Worm (Caenorhabditis elegans) whole organism, L4 larva: ENCODE results near the gene nos-1.

Experiments
- D1046.2 ChIP-seq: fragments of 200-800 bp; sonication (Bioruptor generic); IDR thresholded peaks from 2 replicates; pipeline ENCODE4 v1.3.6; 2022; ENCODE audit warnings: missing genetic modification characterization, missing compliant biosample characterization
- F37D6.2 ChIP-seq: sonication (generic microtip); optimal IDR thresholded peaks from 2 replicates; lab custom pipeline; 2016; ENCODE audit warnings: mild to moderate bottlenecking, missing genetic modification characterization, missing compliant biosample characterization
- F49E8.2 ChIP-seq: sonication (generic microtip); optimal IDR thresholded peaks from 2 replicates; lab custom pipeline; 2016; ENCODE audit warnings: missing compliant biosample characterization, mild to moderate bottlenecking, missing genetic modification characterization, borderline replicate concordance
- R02D3.7 ChIP-seq: fragments of 150-350 bp; sonication (generic microtip); optimal IDR thresholded peaks from 3 replicates; lab custom pipeline; 2014; ENCODE audit warnings: missing biosample characterization, missing genetic modification characterization
- Y5F2A.4 ChIP-seq: fragments of 200-800 bp; sonication (Bioruptor generic); optimal IDR thresholded peaks from 2 replicates; lab custom pipeline; 2018; ENCODE audit warnings: mild to moderate bottlenecking, missing genetic modification characterization, missing compliant biosample characterization
- Y75B8A.6 ChIP-seq: fragments of 200-800 bp; sonication (Bioruptor generic); IDR thresholded peaks from 2 replicates; pipeline ENCODE4 v1.3.6; 2022; ENCODE audit warnings: missing genetic modification reagents, missing genetic modification characterization, missing compliant biosample characterization
- aly-2 ChIP-seq: sonication (generic microtip); optimal IDR thresholded peaks from 2 replicates; lab custom pipeline; 2018; ENCODE audit warnings: missing biosample characterization, missing genetic modification characterization
- arid-1 ChIP-seq: fragments of 200-800 bp; sonication (Bioruptor generic); conservative IDR thresholded peaks from 2 replicates; pipeline ENCODE4 v1.3.6; 2022; ENCODE audit warnings: missing genetic modification reagents, missing genetic modification characterization, missing compliant biosample characterization
- attf-4 ChIP-seq: sonication (generic microtip); optimal IDR thresholded peaks from 3 replicates; lab custom pipeline; 2017; ENCODE audit warnings: missing biosample characterization, missing genetic modification characterization
- ceh-28 ChIP-seq: fragments of 150-350 bp; optimal IDR thresholded peaks from 2 replicates; lab custom pipeline; 2014; ENCODE audit warnings: missing biosample characterization, missing genetic modification reagents, missing genetic modification characterization
- ceh-44 ChIP-seq: fragments of 200-800 bp; sonication (Bioruptor generic); IDR thresholded peaks from 2 replicates; pipeline ENCODE4 v1.3.6; 2022; ENCODE audit warnings: missing genetic modification reagents, missing genetic modification characterization, missing compliant biosample characterization
- ceh-82 ChIP-seq: sonication (generic microtip); optimal IDR thresholded peaks from 2 replicates; lab custom pipeline; 2017; ENCODE audit warnings: missing biosample characterization, missing genetic modification characterization
- ces-1 ChIP-seq: fragments of 150-350 bp; sonication (generic microtip); optimal IDR thresholded peaks from 4 replicates; lab custom pipeline; 2014; ENCODE audit warnings: missing biosample characterization, missing genetic modification reagents, missing genetic modification characterization
- cey-2 ChIP-seq: sonication (generic microtip); optimal IDR thresholded peaks from 3 replicates; lab custom pipeline; 2017; ENCODE audit warnings: missing genetic modification characterization, mild to moderate bottlenecking, missing compliant biosample characterization, antibody characterized with exemption, borderline replicate concordance; ENCODE audit not compliant: insufficient read depth
- ctbp-1 ChIP-seq: fragments of 200-800 bp; sonication (Bioruptor generic); IDR thresholded peaks from 2 replicates; pipeline ENCODE4 v1.3.6; 2022; ENCODE audit warnings: missing genetic modification reagents, missing genetic modification characterization, missing compliant biosample characterization
- daf-16 ChIP-seq, 3 experiments: sonication (generic microtip); optimal IDR thresholded peaks; 2 replicates each; lab custom pipeline; 2016 to 2017; ENCODE audit warnings: missing genetic modification characterization in 3 of 3, missing genetic modification reagents in 3 of 3, mild to moderate bottlenecking in 2 of 3, missing compliant biosample characterization in 2 of 3, missing biosample characterization in 1 of 3, moderate library complexity in 1 of 3
- daf-19 ChIP-seq: fragments of 200-800 bp; sonication (Bioruptor generic); conservative IDR thresholded peaks from 2 replicates; pipeline ENCODE4 v1.3.6; 2022; ENCODE audit warnings: missing genetic modification characterization, missing compliant biosample characterization
- dpl-1 ChIP-seq: fragments of 150-350 bp; optimal IDR thresholded peaks from 2 replicates; lab custom pipeline; 2014; ENCODE audit warnings: missing biosample characterization, missing genetic modification reagents, missing genetic modification characterization
- duxl-1 ChIP-seq: sonication (generic microtip); optimal IDR thresholded peaks from 2 replicates; lab custom pipeline; 2016; ENCODE audit warnings: mild to moderate bottlenecking, missing genetic modification characterization, moderate library complexity, missing compliant biosample characterization; ENCODE audit not compliant: poor library complexity
- dve-1 ChIP-seq: sonication (generic microtip); optimal IDR thresholded peaks from 2 replicates; lab custom pipeline; 2017; ENCODE audit warnings: antibody characterized with exemption, mild to moderate bottlenecking, missing genetic modification characterization, missing compliant biosample characterization; ENCODE audit not compliant: insufficient read depth
- egl-43 ChIP-seq: fragments of 200-800 bp; sonication (Bioruptor generic); IDR thresholded peaks from 2 replicates; pipeline ENCODE4 v1.3.6; 2022; ENCODE audit warnings: missing genetic modification reagents, missing genetic modification characterization, missing compliant biosample characterization
- hif-1 ChIP-seq, 2 experiments: sonication (generic microtip); optimal IDR thresholded peaks; 2 replicates each; lab custom pipeline; 2016 to 2017; ENCODE audit warnings: missing compliant biosample characterization in 2 of 2, missing genetic modification characterization in 2 of 2, missing genetic modification reagents in 2 of 2, missing genotype in 2 of 2, mild to moderate bottlenecking in 1 of 2
- hlh-11 ChIP-seq: fragments of 200-800 bp; sonication (Bioruptor generic); optimal IDR thresholded peaks from 2 replicates; lab custom pipeline; 2018; ENCODE audit warnings: mild to moderate bottlenecking, missing genetic modification characterization, missing compliant biosample characterization
- hlh-30 ChIP-seq: sonication (generic microtip); optimal IDR thresholded peaks from 2 replicates; lab custom pipeline; 2017; ENCODE audit warnings: antibody characterized with exemption, mild to moderate bottlenecking, missing genetic modification characterization, missing compliant biosample characterization; ENCODE audit not compliant: insufficient read depth
- jun-1 ChIP-seq: fragments of 150-350 bp; optimal IDR thresholded peaks from 2 replicates; lab custom pipeline; 2014; ENCODE audit warnings: missing biosample characterization, missing genetic modification reagents, missing genetic modification characterization
- lim-7 ChIP-seq: fragments of 200-800 bp; sonication (Bioruptor generic); IDR thresholded peaks from 2 replicates; pipeline ENCODE4 v1.3.6; 2022; ENCODE audit warnings: missing genetic modification characterization, missing compliant biosample characterization
- lin-29 ChIP-seq: fragments of 200-800 bp; sonication (Bioruptor generic); IDR thresholded peaks from 2 replicates; pipeline ENCODE4 v1.3.6; 2022; ENCODE audit warnings: missing genetic modification reagents, missing genetic modification characterization, missing compliant biosample characterization
- lin-38 ChIP-seq: fragments of 200-800 bp; sonication (Bioruptor generic); IDR thresholded peaks from 2 replicates; pipeline ENCODE4 v1.3.6; 2022; ENCODE audit warnings: missing genetic modification reagents, missing genetic modification characterization, missing compliant biosample characterization
- lin-39 ChIP-seq: fragments of 150-350 bp; optimal IDR thresholded peaks from 2 replicates; lab custom pipeline; 2014; ENCODE audit warnings: missing biosample characterization, missing genetic modification reagents, missing genetic modification characterization
- lir-3 ChIP-seq: sonication (generic microtip); optimal IDR thresholded peaks from 2 replicates; lab custom pipeline; 2016; ENCODE audit warnings: mild to moderate bottlenecking, missing genetic modification characterization, missing compliant biosample characterization
- lsy-2 ChIP-seq, 2 experiments: fragments of 150-350 bp in 1 of 2; sonication (generic microtip) in 1 of 2; optimal IDR thresholded peaks; 2 replicates each; lab custom pipeline; 2014 to 2017; ENCODE audit warnings: missing biosample characterization in 2 of 2, missing genetic modification characterization in 2 of 2
- madf-5 ChIP-seq, 2 experiments: fragments of 200-800 bp; sonication (Bioruptor generic); IDR thresholded peaks; 2 replicates each; pipeline ENCODE4 v1.3.6; 2022; ENCODE audit warnings: missing compliant biosample characterization in 2 of 2, missing genetic modification characterization in 2 of 2
- madf-9 ChIP-seq: fragments of 200-800 bp; sonication (Bioruptor generic); conservative IDR thresholded peaks from 2 replicates; pipeline ENCODE4 v1.3.6; 2022; ENCODE audit warnings: missing genetic modification reagents, missing genetic modification characterization, missing compliant biosample characterization
- mep-1 ChIP-seq: fragments of 150-350 bp; sonication (generic microtip); optimal IDR thresholded peaks from 3 replicates; lab custom pipeline; 2014; ENCODE audit warnings: missing biosample characterization, missing genetic modification characterization
- mes-2 ChIP-seq: sonication (generic microtip); optimal IDR thresholded peaks from 2 replicates; lab custom pipeline; 2016; ENCODE audit warnings: missing genotype, mild to moderate bottlenecking, missing genetic modification characterization, missing compliant biosample characterization; ENCODE audit not compliant: poor library complexity, severe bottlenecking
- nhr-11 ChIP-seq: fragments of 150-350 bp; optimal IDR thresholded peaks from 2 replicates; lab custom pipeline; 2014; ENCODE audit warnings: missing biosample characterization, missing genetic modification characterization
- nhr-28 ChIP-seq: fragments of 150-350 bp; optimal IDR thresholded peaks from 2 replicates; lab custom pipeline; 2014; ENCODE audit warnings: missing biosample characterization, missing genetic modification characterization
- nhr-41 ChIP-seq: fragments of 200-800 bp; sonication (Bioruptor generic); IDR thresholded peaks from 2 replicates; pipeline ENCODE4 v1.3.6; 2022; ENCODE audit warnings: missing genetic modification reagents, missing genetic modification characterization, missing compliant biosample characterization
- nhr-48 ChIP-seq: sonication (generic microtip); optimal IDR thresholded peaks from 2 replicates; lab custom pipeline; 2016; ENCODE audit warnings: mild to moderate bottlenecking, missing genetic modification characterization, missing compliant biosample characterization
- nhr-77 ChIP-seq: fragments of 150-350 bp; optimal IDR thresholded peaks from 2 replicates; lab custom pipeline; 2014; ENCODE audit warnings: missing biosample characterization, missing genetic modification characterization
- php-3 ChIP-seq: fragments of 200-800 bp; sonication (Bioruptor generic); IDR thresholded peaks from 2 replicates; pipeline ENCODE4 v1.3.6; 2022; ENCODE audit warnings: missing genetic modification reagents, missing genetic modification characterization, missing compliant biosample characterization
- pqm-1 ChIP-seq: sonication (generic microtip); optimal IDR thresholded peaks from 2 replicates; lab custom pipeline; 2017; ENCODE audit warnings: missing biosample characterization, missing genetic modification characterization
- set-16 ChIP-seq: fragments of 200-800 bp; sonication (Bioruptor generic); IDR thresholded peaks from 2 replicates; pipeline ENCODE4 v1.3.6; 2022; ENCODE audit warnings: missing genetic modification reagents, missing genetic modification characterization, missing compliant biosample characterization
- snpc-4 ChIP-seq: fragments of 150-350 bp; optimal IDR thresholded peaks from 2 replicates; lab custom pipeline; 2014; ENCODE audit warnings: missing biosample characterization, missing genetic modification characterization
- spr-1 ChIP-seq: sonication (generic microtip); optimal IDR thresholded peaks from 2 replicates; lab custom pipeline; 2016; ENCODE audit warnings: mild to moderate bottlenecking, missing genetic modification characterization, missing compliant biosample characterization
- zag-1 ChIP-seq: fragments of 150-350 bp; optimal IDR thresholded peaks from 2 replicates; lab custom pipeline; 2014; ENCODE audit warnings: missing biosample characterization, missing genetic modification characterization
- ztf-11 ChIP-seq: fragments of 150-350 bp; optimal IDR thresholded peaks from 2 replicates; lab custom pipeline; 2014; ENCODE audit warnings: missing biosample characterization, missing genetic modification characterization

The nos-1 gene

ce11 chrII:10925804-10926570 is 27.0 kb downstream of the nos-1 start, which contains the start of gene metr-1 (continued):
- TF ChIP-seq lsy-2 (tag; optimal IDR thresholded peaks at IDR 0.05; lab: Kevin White, UChicago) (peak in 1 of 2 experiments; percentile 55), F37D6.2 (tag; lab: Kevin White, UChicago) (no peak), zag-1 (no peak), dve-1 (tag; lab: Kevin White, UChicago) (no peak), daf-16 (GFP tag; optimal IDR thresholded peaks at IDR 0.05; lab: Kevin White, UChicago) (no peak), daf-16 (tag; optimal IDR thresholded peaks at IDR 0.05; lab: Kevin White, UChicago) (peak; percentile 63), aly-2 (no peak), lin-39 (tag; lab: Kevin White, UChicago) (no peak), nhr-28 (tag; lab: Kevin White, UChicago) (peak; percentile 32), nhr-77 (no peak), mes-2 (tag; lab: Kevin White, UChicago) (peak; percentile 89), R02D3.7 (tag; lab: Kevin White, UChicago) (no peak), cey-2 (tag; lab: Kevin White, UChicago) (no peak), Y5F2A.4 (GFP tag; lab: Kevin White, UChicago) (no peak), madf-5 (GFP tag; IDR thresholded peaks at IDR 0.05; lab: Robert Waterston, UW) (no peak), lir-3 (no peak), nhr-11 (tag; lab: Kevin White, UChicago) (no peak), F49E8.2 (no peak), dpl-1 (peak; percentile 83), attf-4 (tag; lab: Kevin White, UChicago) (no peak), hlh-30 (tag; lab: Kevin White, UChicago) (peak; percentile 55), lin-38 (GFP tag; lab: Robert Waterston, UW) (peak; percentile 43), hif-1 (tag; optimal IDR thresholded peaks at IDR 0.05; lab: Kevin White, UChicago) (no peak)
- TF ChIP-seq, all 104 proteins: peak for 15

- TF ChIP-seq arid-1 (no peak), php-3 (GFP tag; lab: Robert Waterston, UW) (peak; percentile 91), spr-1 (tag; lab: Kevin White, UChicago) (no peak), nhr-48 (peak; percentile 57), nhr-41 (no peak), daf-19 (GFP tag; lab: Robert Waterston, UW) (no peak), dve-1 (tag; lab: Kevin White, UChicago) (peak; percentile 93), ceh-44 (GFP tag; lab: Robert Waterston, UW) (no peak), set-16 (GFP tag; lab: Robert Waterston, UW) (no peak), ztf-11 (tag; lab: Kevin White, UChicago) (no peak), egl-43 (GFP tag; lab: Robert Waterston, UW) (no peak), pqm-1 (tag; lab: Kevin White, UChicago) (peak; percentile 93), R02D3.7 (tag; lab: Kevin White, UChicago) (no peak), lim-7 (GFP tag; lab: Robert Waterston, UW) (no peak), attf-4 (tag; lab: Kevin White, UChicago) (no peak), F37D6.2 (tag; lab: Kevin White, UChicago) (no peak), Y75B8A.6 (GFP tag; lab: Robert Waterston, UW) (no peak), snpc-4 (no peak), madf-9 (GFP tag; lab: Robert Waterston, UW) (no peak), hlh-30 (tag; lab: Kevin White, UChicago) (peak; percentile 78), duxl-1 (tag; lab: Kevin White, UChicago) (no peak), lin-29 (GFP tag; lab: Robert Waterston, UW) (no peak), ces-1 (no peak), ceh-82 (tag; lab: Kevin White, UChicago) (no peak), ctbp-1 (no peak), mes-2 (tag; lab: Kevin White, UChicago) (no peak), D1046.2 (GFP tag; lab: Robert Waterston, UW) (no peak), jun-1 (tag; lab: Kevin White, UChicago) (no peak), hif-1 (tag; optimal IDR thresholded peaks at IDR 0.05; lab: Kevin White, UChicago) (peak in 1 of 2 experiments; percentile 56), mep-1 (tag; lab: Kevin White, UChicago) (peak; percentile 63), hlh-11 (tag; lab: Kevin White, UChicago) (peak; percentile 80), ceh-28 (no peak)
Measured at ce11 chrII:10924669-10925068, 28.3 kb downstream of the nos-1 start.
